Worm (Caenorhabditis elegans): ENCODE measurements around the gene col-44.
A peak's percentile ranks its signal among the peaks of the same experiment; 100 is the strongest.

Gene col-44

DNA sequence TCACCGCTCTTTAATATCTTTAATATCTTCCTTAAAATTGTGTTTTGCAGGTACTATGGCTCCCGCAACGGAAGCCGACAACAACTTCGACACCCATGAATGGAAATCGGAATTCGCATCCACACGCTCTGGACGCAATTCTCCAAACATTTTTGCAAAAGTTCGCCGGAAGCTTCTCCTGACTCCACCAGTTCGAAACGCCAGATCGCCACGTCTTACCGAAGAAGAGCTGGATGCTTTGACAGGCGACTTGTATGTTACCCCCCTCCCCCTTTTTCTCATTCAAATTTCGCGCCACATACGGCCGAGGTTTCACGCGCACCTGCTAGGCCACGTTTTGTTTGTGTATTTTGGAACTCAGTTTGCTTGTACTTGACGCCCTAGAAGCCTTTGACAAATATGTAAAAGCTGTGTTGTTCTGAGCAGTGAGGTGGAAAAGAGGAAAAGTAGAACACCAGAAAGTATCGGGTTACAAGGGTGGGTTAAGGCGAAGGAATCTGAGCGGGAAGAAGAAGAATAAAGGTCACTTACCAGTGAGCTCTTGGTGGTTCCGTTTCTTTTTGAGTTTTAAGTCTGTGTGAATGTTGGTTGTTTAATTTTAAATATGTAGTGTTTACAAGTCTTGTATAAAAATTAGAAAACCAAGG, 6.4 kb upstream of the col-44 start, which contains the start of gene unc-84 (continued):
- no peak for TF ChIP-seq let-607 (tag; optimal IDR thresholded peaks at IDR 0.05)

DNA sequence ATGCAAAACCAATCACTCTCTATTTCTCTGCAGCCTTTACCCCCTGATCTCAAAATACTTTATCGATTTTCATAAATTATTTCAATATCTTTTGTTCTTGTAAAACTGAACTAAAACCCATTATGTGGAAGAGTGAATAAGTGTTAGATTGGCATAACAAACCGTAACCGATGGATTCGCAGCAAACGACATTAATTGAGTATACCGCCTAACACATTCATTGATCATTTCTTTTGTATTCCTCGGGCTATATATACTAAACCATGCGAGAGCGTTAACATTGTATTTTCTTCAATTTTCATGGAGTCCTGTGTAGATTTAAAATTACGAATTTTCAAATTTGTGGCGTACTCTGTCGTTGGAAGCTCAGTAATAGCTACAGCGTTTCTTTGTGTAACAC, 1.5 kb upstream of the col-44 start, which contains the start of gene col-9:
Gene col-9, plus strand, starts transcription at position 301 of the 400 bp plus-strand sequence.
- no peak for TF ChIP-seq D2030.7 (GFP tag; IDR thresholded peaks at IDR 0.05)
- TF ChIP-seq ztf-28 (GFP tag; IDR thresholded peaks at IDR 0.05) = no peak
- TF ChIP-seq snpc-4 (GFP tag; optimal IDR thresholded peaks at IDR 0.05) = no peak
- TF ChIP-seq snpc-4 (tag; optimal IDR thresholded peaks at IDR 0.05) = no peak
- TF ChIP-seq nhr-90 (tag; optimal IDR thresholded peaks at IDR 0.05) = no peak
- TF ChIP-seq sptf-2 (GFP tag; optimal IDR thresholded peaks at IDR 0.05) = no peak
- TF ChIP-seq Y56A3A.18 (GFP tag; IDR thresholded peaks at IDR 0.05) = no peak
- TF ChIP-seq bed-1 (GFP tag; IDR thresholded peaks at IDR 0.05) = no peak
- no peak for TF ChIP-seq cebp-1 (GFP tag; IDR thresholded peaks at IDR 0.05)
- TF ChIP-seq cebp-1 (tag; optimal IDR thresholded peaks at IDR 0.05) = no peak
- TF ChIP-seq tbp1 (GFP tag; optimal IDR thresholded peaks at IDR 0.05) = no peak
- TF ChIP-seq tlf-1 (GFP tag; optimal IDR thresholded peaks at IDR 0.05) = no peak
- no peak for TF ChIP-seq dox-1 (GFP tag; IDR thresholded peaks at IDR 0.05)
- TF ChIP-seq bed-2 (GFP tag; IDR thresholded peaks at IDR 0.05) = no peak
- TF ChIP-seq madf-8 (GFP tag; conservative IDR thresholded peaks at IDR 0.05) = no peak
- TF ChIP-seq lir-1 (GFP tag; conservative IDR thresholded peaks at IDR 0.05) = no peak
- no peak for TF ChIP-seq rec-8 (tag; optimal IDR thresholded peaks at IDR 0.05)
- TF ChIP-seq nhr-80 (tag; optimal IDR thresholded peaks at IDR 0.05) = no peak
- no peak for TF ChIP-seq F55B11.4 (tag; optimal IDR thresholded peaks at IDR 0.05; ENCODE audit: borderline replicate concordance, insufficient read depth)
- TF ChIP-seq lsl-1 (GFP tag; optimal IDR thresholded peaks at IDR 0.05) = no peak
- no peak for TF ChIP-seq ekl-4 (GFP tag; IDR thresholded peaks at IDR 0.05)

DNA sequence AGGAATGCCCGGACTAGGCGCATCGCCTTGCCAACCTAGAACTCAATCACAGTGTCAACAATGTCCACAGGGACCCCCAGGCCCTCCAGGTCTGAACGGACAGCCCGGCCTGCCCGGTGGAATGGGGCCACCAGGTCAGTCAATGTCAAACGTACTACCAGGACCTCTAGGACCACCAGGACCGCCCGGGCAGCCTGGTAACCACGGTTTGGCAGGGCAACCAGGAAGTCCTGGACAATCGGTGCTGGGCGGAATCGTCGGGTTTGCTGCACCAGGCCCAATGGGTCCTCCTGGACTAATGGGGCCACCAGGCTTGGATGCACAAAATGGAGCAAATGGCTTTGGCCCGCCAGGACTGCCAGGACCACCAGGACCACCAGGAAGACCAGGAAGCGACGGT, 587 bp upstream of the col-44 start:
- no peak for TF ChIP-seq nhr-179 (tag; optimal IDR thresholded peaks at IDR 0.05)
- no peak for TF ChIP-seq Y53G8AR.9 (GFP tag; conservative IDR thresholded peaks at IDR 0.05)
- no peak for TF ChIP-seq aptf-3 (GFP tag; IDR thresholded peaks at IDR 0.05)
- no peak for TF ChIP-seq C17E4.6 (GFP tag; IDR thresholded peaks at IDR 0.05)
- no peak for TF ChIP-seq T26A5.8 (tag; optimal IDR thresholded peaks at IDR 0.05)
- TF ChIP-seq egrh-3 (GFP tag; IDR thresholded peaks at IDR 0.05) = peak; percentile 51; the same call in 1 of the 2 replicates
- no peak for TF ChIP-seq B0035.1 (tag; optimal IDR thresholded peaks at IDR 0.05)
- TF ChIP-seq zfh-2 (GFP tag; conservative IDR thresholded peaks at IDR 0.05) = peak; percentile 90
- no peak for TF ChIP-seq die-1 (tag; optimal IDR thresholded peaks at IDR 0.05)

DNA sequence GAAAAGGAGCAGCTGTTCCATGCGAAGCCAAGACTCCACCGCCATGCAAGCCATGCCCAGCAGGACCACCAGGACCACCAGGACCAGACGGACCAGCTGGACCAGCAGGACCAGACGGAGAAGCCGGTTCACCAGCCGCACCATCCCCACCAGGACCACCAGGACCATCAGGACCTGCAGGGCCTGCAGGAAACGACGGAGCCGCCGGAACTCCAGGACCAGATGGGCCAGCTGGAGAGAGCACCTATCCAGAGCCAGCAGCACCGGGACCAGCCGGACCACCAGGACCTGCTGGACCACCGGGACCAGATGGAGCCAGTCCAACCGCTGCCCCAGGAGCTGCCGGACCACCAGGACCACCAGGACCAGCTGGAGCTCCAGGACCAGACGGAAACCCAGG, 678 bp downstream of the col-44 start:
- TF ChIP-seq let-526 (GFP tag; IDR thresholded peaks at IDR 0.05) (no peak), dox-1 (GFP tag; IDR thresholded peaks at IDR 0.05) (0 out of 2 replicates have a peak, but pooled peaks have one; percentile 14), sdz-38 (tag; optimal IDR thresholded peaks at IDR 0.05) (no peak), zfh-2 (GFP tag; conservative IDR thresholded peaks at IDR 0.05) (peak; percentile 91), repo-1 (tag; optimal IDR thresholded peaks at IDR 0.05) (no peak), mcd-1 (GFP tag; IDR thresholded peaks at IDR 0.05) (peak; percentile 62), B0261.1 (tag; optimal IDR thresholded peaks at IDR 0.05) (no peak), egrh-3 (GFP tag; IDR thresholded peaks at IDR 0.05) (peak; percentile 98)
